Fruit fly (Drosophila melanogaster): ENCODE results near the gene Mfe2.

Mfe2 gene

DNA sequence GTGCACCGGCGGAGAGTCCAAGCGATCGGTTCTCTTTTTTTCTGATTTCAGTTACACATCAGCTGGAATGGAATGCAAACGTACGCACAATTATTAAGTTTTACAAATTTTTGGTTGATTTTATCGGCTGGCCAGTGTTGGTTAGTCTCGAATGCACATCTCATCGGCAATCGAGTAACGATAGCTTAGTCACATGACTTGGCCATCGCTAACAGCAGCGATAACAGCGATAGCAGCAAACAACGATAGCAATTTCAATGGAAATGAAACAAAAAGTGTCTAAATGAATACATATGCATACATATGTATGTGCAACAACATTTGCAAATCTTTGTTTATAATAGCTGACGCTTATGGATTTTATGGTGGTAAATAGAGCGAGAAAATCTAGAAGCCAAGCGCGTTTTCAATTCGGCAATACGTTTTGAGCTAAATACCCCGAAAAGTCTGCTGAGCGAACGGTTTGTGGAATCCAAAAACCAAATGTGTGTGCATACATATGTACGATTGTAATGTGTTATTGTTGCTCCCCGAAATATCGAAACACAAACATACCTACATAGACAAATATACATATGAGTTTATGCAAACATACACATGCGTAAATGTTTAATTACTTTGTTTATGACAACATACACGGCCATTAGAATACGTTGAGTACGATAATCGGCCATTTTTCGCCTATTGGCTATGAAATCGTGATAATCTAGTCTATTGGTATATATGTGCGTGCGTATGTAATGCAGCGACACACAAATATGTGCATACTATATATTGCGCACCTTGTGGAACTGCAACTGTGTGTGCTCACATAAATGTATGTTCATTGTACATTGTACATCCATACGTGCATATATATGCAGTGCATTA lies 25.9 kb downstream of the Mfe2 start, which contains the start of gene CG3632:
TSS of gene CG3632 (plus strand) at position 249 of the 870 bp plus-strand sequence.
- TF ChIP-seq CG12605 (GFP tag; IDR thresholded peaks at IDR 0.05) (no peak), CG9948 (tag; optimal IDR thresholded peaks at IDR 0.05) (no peak), CG4496 (GFP tag; IDR thresholded peaks at IDR 0.05) (peak; percentile 66; the same call in 2 of the 3 replicates), Pif1B (GFP tag; optimal IDR thresholded peaks at IDR 0.05) (peak; percentile 23), CG10348 (GFP tag; IDR thresholded peaks at IDR 0.05) (no peak), CG32121 (GFP tag; IDR thresholded peaks at IDR 0.05) (0 out of 2 replicates have a peak, but pooled peaks have one; percentile 27), Ets98B (GFP tag; IDR thresholded peaks at IDR 0.05) (no peak; the same call in 1 of the 2 replicates)

DNA sequence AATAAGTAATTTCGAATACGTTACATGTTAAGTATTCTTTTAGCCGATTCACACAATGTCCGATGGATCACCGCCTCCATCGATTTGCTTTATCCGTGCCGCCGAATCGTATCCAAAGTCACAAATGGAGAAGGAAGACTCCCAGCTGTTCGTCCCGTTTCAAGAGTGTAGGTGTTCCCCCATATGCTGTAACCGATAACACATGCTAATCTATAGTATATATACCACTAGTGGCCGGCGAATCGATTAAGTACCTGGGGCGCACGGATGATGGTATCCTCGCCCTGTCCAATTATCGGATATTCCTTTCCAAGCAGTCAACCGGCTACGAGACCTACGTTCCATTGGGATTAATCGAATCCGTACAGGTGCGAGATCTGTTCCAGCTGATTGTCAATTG lies 26.9 kb downstream of the Mfe2 start, which contains the start of gene ERp44:
TSS of gene ERp44 (minus strand) at position 101 of the 400 bp plus-strand sequence.
- TF ChIP-seq fd96Ca (GFP tag; IDR thresholded peaks at IDR 0.05) (no peak), CG17806 (tag; optimal IDR thresholded peaks at IDR 0.05) (no peak), CG34367 (tag; optimal IDR thresholded peaks at IDR 0.05) (no peak), gl (tag; optimal IDR thresholded peaks at IDR 0.05) (no peak)

DNA sequence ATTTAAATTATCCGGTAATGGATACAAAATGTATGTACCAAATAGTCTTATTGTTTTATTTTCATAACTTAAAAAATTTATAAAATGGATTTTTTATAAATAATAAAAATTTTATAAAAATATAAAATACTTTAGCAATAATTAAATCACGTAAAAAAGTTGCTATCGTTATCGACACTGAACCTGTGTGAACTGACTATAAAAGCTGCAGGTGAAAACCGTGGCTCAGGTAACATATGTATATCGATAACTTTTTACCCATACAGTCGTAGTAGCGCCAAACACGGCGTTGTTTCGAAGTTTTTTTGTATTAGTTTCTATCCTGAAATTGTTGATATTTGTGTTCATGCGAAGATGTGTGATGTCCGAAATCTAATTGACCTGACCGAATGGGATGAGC lies 32.9 kb downstream of the Mfe2 start, which contains the start of gene CG3679:
TSS of gene CG3679 (plus strand) at position 235 of the 400 bp plus-strand sequence.
- TF ChIP-seq CG15710 (tag; optimal IDR thresholded peaks at IDR 0.05) (no peak), D1 (tag; optimal IDR thresholded peaks at IDR 0.05) (no peak), CG13204 (GFP tag; optimal IDR thresholded peaks at IDR 0.05) (no peak), CG12605 (GFP tag; IDR thresholded peaks at IDR 0.05) (no peak), Ets98B (GFP tag; IDR thresholded peaks at IDR 0.05) (no peak), CG34367 (tag; optimal IDR thresholded peaks at IDR 0.05) (no peak), rn (GFP tag; IDR thresholded peaks at IDR 0.05) (no peak), Pif1A (GFP tag; optimal IDR thresholded peaks at IDR 0.05) (no peak), CG14655 (GFP tag; optimal IDR thresholded peaks at IDR 0.05) (no peak), EcR (GFP tag; optimal IDR thresholded peaks at IDR 0.05) (no peak), CG8159 (tag; optimal IDR thresholded peaks at IDR 0.05) (no peak), CG8301 (tag; optimal IDR thresholded peaks at IDR 0.05) (no peak), CG32121 (GFP tag; IDR thresholded peaks at IDR 0.05) (no peak), Pif1B (GFP tag; optimal IDR thresholded peaks at IDR 0.05) (no peak)

DNA sequence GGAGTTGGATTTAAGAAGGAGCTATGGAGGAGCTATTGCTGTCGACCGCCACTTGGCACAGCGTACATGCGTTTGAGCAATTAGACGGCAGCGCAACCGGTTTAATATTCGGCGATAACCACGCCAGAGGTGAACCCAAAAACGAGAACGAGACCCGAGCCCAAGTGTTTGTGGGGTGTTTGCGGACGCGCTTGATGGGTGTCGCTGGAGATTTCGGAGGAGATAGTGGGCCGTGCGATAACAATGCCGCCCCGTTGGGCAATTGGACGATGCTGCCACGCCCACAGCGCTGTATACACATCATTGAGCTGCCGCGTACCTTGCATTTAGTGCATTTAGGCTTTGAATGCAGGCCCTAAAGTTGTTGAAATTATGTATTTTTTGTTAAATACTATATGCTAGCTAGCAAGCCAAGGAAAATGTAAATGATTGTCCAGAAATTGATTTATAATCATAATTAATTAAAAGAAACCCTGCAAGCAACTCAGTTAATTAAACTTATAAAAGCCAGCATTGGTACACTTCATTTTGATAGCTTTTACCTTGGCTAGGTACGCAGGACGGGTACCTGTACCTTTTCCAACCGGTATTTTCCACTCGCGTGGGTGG lies 37.7 kb downstream of the Mfe2 start, which contains the start of gene Had1:
TSS of gene Had1 (minus strand) at position 358 of the 609 bp plus-strand sequence.
- TF ChIP-seq CG4496 (GFP tag; IDR thresholded peaks at IDR 0.05) = 0 out of 3 replicates have a peak, but pooled peaks have one; percentile 7
- TF ChIP-seq gl (tag; optimal IDR thresholded peaks at IDR 0.05) = no peak

DNA sequence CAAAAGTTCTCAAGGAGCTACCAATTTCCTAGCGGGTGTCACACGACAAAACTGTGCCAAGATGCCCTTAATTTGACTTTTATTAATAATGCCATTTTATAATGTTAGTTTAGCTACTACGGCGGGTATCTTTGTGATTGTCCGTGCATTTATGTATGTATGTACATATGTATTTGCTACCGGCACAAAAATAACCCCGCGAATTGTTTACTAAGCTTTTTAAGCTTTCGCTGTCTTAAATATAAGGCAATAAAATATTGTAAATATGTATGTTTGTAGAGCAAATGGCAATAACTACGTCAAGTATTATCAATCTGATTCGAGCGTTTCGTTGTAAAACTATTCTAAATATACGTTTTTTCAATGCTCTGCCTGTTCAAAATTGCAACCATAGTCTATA lies 38.2 kb downstream of the Mfe2 start:
- TF ChIP-seq CG9948 (tag; optimal IDR thresholded peaks at IDR 0.05) (no peak), CG15710 (tag; optimal IDR thresholded peaks at IDR 0.05) (no peak), CG12605 (GFP tag; IDR thresholded peaks at IDR 0.05) (no peak), CG4496 (GFP tag; IDR thresholded peaks at IDR 0.05) (no peak), fd96Ca (GFP tag; IDR thresholded peaks at IDR 0.05) (no peak), D1 (tag; optimal IDR thresholded peaks at IDR 0.05) (no peak), Snoo (tag; optimal IDR thresholded peaks at IDR 0.05) (no peak), CG34367 (tag; optimal IDR thresholded peaks at IDR 0.05) (no peak), Pif1A (GFP tag; optimal IDR thresholded peaks at IDR 0.05) (no peak), EcR (GFP tag; optimal IDR thresholded peaks at IDR 0.05) (no peak), gl (tag; optimal IDR thresholded peaks at IDR 0.05) (no peak), CG10348 (GFP tag; IDR thresholded peaks at IDR 0.05) (no peak), CG13204 (GFP tag; optimal IDR thresholded peaks at IDR 0.05) (no peak), CG8301 (tag; optimal IDR thresholded peaks at IDR 0.05) (no peak), CG14655 (GFP tag; optimal IDR thresholded peaks at IDR 0.05) (no peak), Ets98B (GFP tag; IDR thresholded peaks at IDR 0.05) (no peak), CG32121 (GFP tag; IDR thresholded peaks at IDR 0.05) (no peak), Pif1B (GFP tag; optimal IDR thresholded peaks at IDR 0.05) (no peak), rn (GFP tag; IDR thresholded peaks at IDR 0.05) (no peak), CG8159 (tag; optimal IDR thresholded peaks at IDR 0.05) (no peak)

DNA sequence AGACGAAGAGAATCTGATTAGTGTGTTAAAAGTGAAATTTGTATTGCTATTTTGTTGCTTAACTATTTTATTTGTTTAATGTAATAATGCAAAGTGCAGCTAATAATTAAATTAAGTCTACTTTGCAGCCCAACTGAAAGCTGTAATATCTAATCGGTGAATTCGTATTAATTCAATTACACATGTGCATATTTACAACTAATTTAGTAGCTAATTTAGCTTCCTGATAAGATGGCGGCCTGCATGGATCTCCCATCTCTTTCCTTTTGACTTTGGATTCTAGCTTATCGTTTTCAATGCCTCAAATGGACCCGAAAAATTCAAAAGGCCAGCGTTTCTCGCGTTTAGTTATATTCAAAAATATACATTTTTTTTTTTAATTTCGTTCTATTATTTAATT lies 39.0 kb downstream of the Mfe2 start:
- TF ChIP-seq CG8301 (tag; optimal IDR thresholded peaks at IDR 0.05) = no peak
- TF ChIP-seq CG34367 (tag; optimal IDR thresholded peaks at IDR 0.05) = no peak
- TF ChIP-seq Snoo (tag; optimal IDR thresholded peaks at IDR 0.05) = no peak
